Worm (Caenorhabditis elegans): ENCODE data around the gene fbxa-210.

The fbxa-210 gene

DNA sequence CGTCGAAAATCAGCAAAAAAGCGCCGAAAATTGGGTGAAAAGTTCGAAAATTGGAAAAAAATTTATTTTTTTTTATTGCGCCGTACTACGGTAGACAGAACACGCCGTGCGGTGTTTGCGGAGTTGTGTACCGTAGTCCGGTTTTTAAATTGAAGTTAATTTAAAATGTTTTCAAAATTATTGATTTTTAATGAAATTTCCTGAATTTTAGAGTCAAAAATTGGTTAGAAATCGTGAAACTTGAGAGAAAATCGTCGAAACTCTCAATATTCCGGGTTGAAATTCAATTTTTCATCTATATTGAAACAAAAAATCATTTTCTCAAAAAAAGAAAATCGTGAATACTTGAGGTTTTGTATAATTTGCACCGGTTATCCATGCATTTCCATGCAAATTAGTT, 43.3 kb upstream of the fbxa-210 start, which contains the start of gene nova-1:
Gene nova-1, minus strand, starts transcription at position 101 of the 400 bp plus-strand sequence.
- TF ChIP-seq lsl-1 (GFP tag; optimal IDR thresholded peaks at IDR 0.05) (peak; percentile 78), pha-4 (tag; optimal IDR thresholded peaks at IDR 0.05) (no peak), K12H6.12 (tag; optimal IDR thresholded peaks at IDR 0.05) (no peak)

DNA sequence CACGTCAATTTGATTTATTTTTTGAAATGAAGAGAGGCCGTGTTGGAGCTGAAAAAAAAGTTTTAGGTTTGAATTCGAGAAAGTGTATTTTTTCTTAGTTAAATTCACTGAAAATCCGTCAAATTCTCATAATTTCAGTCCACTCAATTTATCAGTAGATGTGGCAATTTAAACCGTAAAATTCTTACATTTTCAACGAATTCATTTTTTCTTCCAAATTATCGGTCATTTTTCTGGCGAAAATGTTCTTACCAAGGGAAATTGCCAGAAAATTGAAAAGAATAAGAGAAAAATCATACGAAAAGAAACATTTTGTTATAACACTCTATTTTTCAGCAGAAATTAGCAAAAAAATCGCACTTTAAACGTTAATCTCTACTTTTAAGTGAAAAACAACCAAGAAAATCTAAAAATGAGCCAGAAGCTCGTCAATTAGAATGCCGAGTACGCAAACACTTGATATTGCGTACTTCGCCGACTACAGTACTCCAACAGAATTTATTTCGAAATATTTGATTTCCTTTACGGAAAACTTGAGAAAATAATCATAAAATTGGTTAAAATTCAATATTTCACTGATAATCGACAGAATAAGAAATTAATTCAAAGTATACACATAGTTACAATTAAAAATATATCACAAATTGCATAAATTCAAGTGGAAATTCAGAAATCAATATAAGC, 39.9 kb upstream of the fbxa-210 start, which contains the start of gene fbxa-106:
Gene fbxa-106, minus strand, starts transcription at position 51 of the 684 bp plus-strand sequence.
- TF ChIP-seq xnd-1 (tag; optimal IDR thresholded peaks at IDR 0.05) = no peak
- TF ChIP-seq ets-4 (GFP tag; optimal IDR thresholded peaks at IDR 0.05) = no peak
- peak; percentile 26 for TF ChIP-seq snpc-3.4 (tag; optimal IDR thresholded peaks at IDR 0.05)
- no peak for TF ChIP-seq hrde-1 (tag; optimal IDR thresholded peaks at IDR 0.05; ENCODE audit: borderline replicate concordance)
- TF ChIP-seq ceh-79 (tag; optimal IDR thresholded peaks at IDR 0.05) = no peak
- no peak for TF ChIP-seq ceh-100 (GFP tag; IDR thresholded peaks at IDR 0.05)
- peak; percentile 61 for TF ChIP-seq D2030.7 (GFP tag; IDR thresholded peaks at IDR 0.05)
- no peak for TF ChIP-seq bed-1 (GFP tag; IDR thresholded peaks at IDR 0.05)
- no peak for TF ChIP-seq ztf-25 (GFP tag; IDR thresholded peaks at IDR 0.05)
- TF ChIP-seq rpc-1 (optimal IDR thresholded peaks at IDR 0.05) = no peak
- no peak for TF ChIP-seq rpc-1 (tag; optimal IDR thresholded peaks at IDR 0.05)
- TF ChIP-seq mxl-1 (tag; optimal IDR thresholded peaks at IDR 0.05) = no peak
- TF ChIP-seq mes-4 (tag; optimal IDR thresholded peaks at IDR 0.05) = no peak
- no peak for TF ChIP-seq lsy-27 (tag; optimal IDR thresholded peaks at IDR 0.05; ENCODE audit: borderline replicate concordance, insufficient read depth)
- TF ChIP-seq somi-1 (GFP tag; optimal IDR thresholded peaks at IDR 0.05) = no peak
- no peak for TF ChIP-seq cebp-2 (GFP tag; IDR thresholded peaks at IDR 0.05)
- peak; percentile 27; the same call in 1 of the 2 replicates for TF ChIP-seq mcd-1 (GFP tag; IDR thresholded peaks at IDR 0.05)
- TF ChIP-seq Y79H2A.3 (GFP tag; conservative IDR thresholded peaks at IDR 0.05) = no peak
- no peak for TF ChIP-seq dpff-1 (tag; optimal IDR thresholded peaks at IDR 0.05)
- peak; percentile 47 for TF ChIP-seq lin-54 (GFP tag; optimal IDR thresholded peaks at IDR 0.05)
- no peak for TF ChIP-seq F33H1.4 (GFP tag; IDR thresholded peaks at IDR 0.05)
- TF ChIP-seq madf-3 (GFP tag; IDR thresholded peaks at IDR 0.05) = no peak
- TF ChIP-seq him-1 (tag; optimal IDR thresholded peaks at IDR 0.05) = no peak
- TF ChIP-seq nhr-27 (tag; optimal IDR thresholded peaks at IDR 0.05) = no peak
- peak; percentile 66 for TF ChIP-seq B0336.3 (GFP tag; IDR thresholded peaks at IDR 0.05)
- TF ChIP-seq F52B5.7 (tag; optimal IDR thresholded peaks at IDR 0.05) = no peak
- TF ChIP-seq nhr-90 (tag; optimal IDR thresholded peaks at IDR 0.05) = no peak
- TF ChIP-seq lag-1 (GFP tag; IDR thresholded peaks at IDR 0.05) = no peak
- TF ChIP-seq athp-1 (tag; optimal IDR thresholded peaks at IDR 0.05) = peak; percentile 48
- TF ChIP-seq B0019.2 (GFP tag; conservative IDR thresholded peaks at IDR 0.05) = no peak
- TF ChIP-seq mel-28 (tag; optimal IDR thresholded peaks at IDR 0.05; ENCODE audit: borderline replicate concordance) = no peak
- TF ChIP-seq ccch-3 (GFP tag; optimal IDR thresholded peaks at IDR 0.05) = no peak
- TF ChIP-seq ekl-4 (GFP tag; IDR thresholded peaks at IDR 0.05) = no peak
- TF ChIP-seq nfya-1 (tag; optimal IDR thresholded peaks at IDR 0.05; ENCODE audit: borderline replicate concordance, insufficient read depth) = no peak
- no peak for TF ChIP-seq Y56A3A.18 (GFP tag; IDR thresholded peaks at IDR 0.05)
- no peak for TF ChIP-seq tlf-1 (GFP tag; optimal IDR thresholded peaks at IDR 0.05)
- no peak for TF ChIP-seq F55B11.4 (tag; optimal IDR thresholded peaks at IDR 0.05; ENCODE audit: borderline replicate concordance, insufficient read depth)
- no peak for TF ChIP-seq nhr-80 (tag; optimal IDR thresholded peaks at IDR 0.05)
- no peak for TF ChIP-seq ztf-3 (GFP tag; optimal IDR thresholded peaks at IDR 0.05)
- TF ChIP-seq let-526 (GFP tag; IDR thresholded peaks at IDR 0.05) = no peak
- no peak for TF ChIP-seq atf-7 (tag; optimal IDR thresholded peaks at IDR 0.05)
- TF ChIP-seq efl-1 (GFP tag; optimal IDR thresholded peaks at IDR 0.05) = peak; percentile 16
- TF ChIP-seq die-1 (tag; optimal IDR thresholded peaks at IDR 0.05) = no peak
- no peak for TF ChIP-seq tbx-9 (tag; optimal IDR thresholded peaks at IDR 0.05; ENCODE audit: borderline replicate concordance)
- no peak for TF ChIP-seq pha-4 (tag; optimal IDR thresholded peaks at IDR 0.05)
